Worm (Caenorhabditis elegans) whole organism, late embryonic: Measurements from ENCODE around the gene rib-2.

Source experiments
- K09A11.1 ChIP-seq: sonication (generic microtip); optimal IDR thresholded peaks from 2 replicates; lab custom pipeline; 2017; ENCODE audit warnings: antibody characterized with exemption, mild to moderate bottlenecking, missing genetic modification characterization, missing compliant biosample characterization; ENCODE audit not compliant: insufficient read depth
- ceh-9 ChIP-seq: sonication (generic microtip); optimal IDR thresholded peaks from 2 replicates; lab custom pipeline; 2016; ENCODE audit warnings: mild to moderate bottlenecking, missing genetic modification characterization, inconsistent platforms, missing compliant biosample characterization
- elt-2 ChIP-seq: sonication (generic microtip); optimal IDR thresholded peaks from 2 replicates; lab custom pipeline; 2016; ENCODE audit warnings: missing genetic modification reagents, missing genetic modification characterization, missing compliant biosample characterization
- pha-2 ChIP-seq: sonication (generic microtip); optimal IDR thresholded peaks from 2 replicates; lab custom pipeline; 2017; ENCODE audit warnings: mild to moderate bottlenecking, missing genetic modification characterization, missing compliant biosample characterization
- sox-4 ChIP-seq: sonication (generic microtip); optimal IDR thresholded peaks from 2 replicates; lab custom pipeline; 2017; ENCODE audit warnings: mild to moderate bottlenecking, missing genetic modification characterization, inconsistent platforms, missing compliant biosample characterization
- tbx-2 ChIP-seq: sonication (generic microtip); optimal IDR thresholded peaks from 2 replicates; lab custom pipeline; 2016; ENCODE audit warnings: missing genetic modification characterization, missing compliant biosample characterization

ce11 chrIII:10714541-10714940 is 28.1 kb upstream of the rib-2 start:
- no peak for TF ChIP-seq ceh-9 (tag; lab: Kevin White, UChicago)
- no peak for TF ChIP-seq elt-2 (tag; lab: Kevin White, UChicago)
- no peak for TF ChIP-seq K09A11.1 (tag; lab: Kevin White, UChicago)
- TF ChIP-seq sox-4 (tag; lab: Kevin White, UChicago), result no peak
- no peak for TF ChIP-seq tbx-2
- no peak for TF ChIP-seq pha-2
